Fruit fly (Drosophila melanogaster) whole organism, embryonic: ENCODE data around the gene CG33286.
A peak's percentile ranks its signal among the peaks of the same experiment; 100 is the strongest.

Experiments
- CG11695 ChIP-seq: fragments of 200-800 bp; sonication (Bioruptor generic); IDR thresholded peaks from 3 replicates; pipeline ENCODE4 v1.3.6; 2022; ENCODE audit warnings: missing biosample characterization, missing genetic modification characterization
- CG12104 ChIP-seq: fragments of 200-800 bp; sonication (Bioruptor generic); optimal IDR thresholded peaks from 3 replicates; lab custom pipeline; 2016; ENCODE audit warnings: missing biosample characterization, missing genetic modification characterization
- CG12659 ChIP-seq: fragments of 200-800 bp; sonication (Bioruptor generic); optimal IDR thresholded peaks from 3 replicates; lab custom pipeline; 2017; ENCODE audit warnings: mild to moderate bottlenecking, missing biosample characterization, missing genetic modification reagents, missing genetic modification characterization
- CG13775 ChIP-seq: fragments of 200-800 bp; sonication (Bioruptor generic); optimal IDR thresholded peaks from 3 replicates; lab custom pipeline; 2017; ENCODE audit warnings: missing biosample characterization, mild to moderate bottlenecking, missing genetic modification characterization
- CG15514 ChIP-seq: fragments of 200-800 bp; sonication (Bioruptor generic); optimal IDR thresholded peaks from 3 replicates; lab custom pipeline; 2017; ENCODE audit warnings: missing biosample characterization, missing genetic modification characterization, mild to moderate bottlenecking, moderate library complexity, missing genetic modification reagents
- CG17829 ChIP-seq: fragments of 200-800 bp; optimal IDR thresholded peaks from 2 replicates; lab custom pipeline; 2019; ENCODE audit warnings: missing biosample characterization, mild to moderate bottlenecking, missing genetic modification characterization, moderate library complexity
- CG18011 ChIP-seq: fragments of 200-800 bp; sonication (Bioruptor generic); optimal IDR thresholded peaks from 2 replicates; lab custom pipeline; 2017; ENCODE audit warnings: missing biosample characterization, missing genetic modification characterization, mild to moderate bottlenecking, moderate library complexity, missing genotype
- CG18262 ChIP-seq: fragments of 200-800 bp; optimal IDR thresholded peaks from 3 replicates; lab custom pipeline; 2019; ENCODE audit warnings: missing biosample characterization, mild to moderate bottlenecking, missing genetic modification characterization, moderate library complexity
- CG2889 ChIP-seq: fragments of 200-800 bp; sonication (Bioruptor generic); IDR thresholded peaks from 3 replicates; pipeline ENCODE4 v1.3.6; 2022; ENCODE audit warnings: missing biosample characterization, missing genetic modification characterization
- CG31441 ChIP-seq: fragments of 200-800 bp; sonication (Bioruptor generic); IDR thresholded peaks from 2 replicates; pipeline ENCODE4 v1.3.6; 2022; ENCODE audit warnings: missing biosample characterization, missing genetic modification characterization
- CG6654 ChIP-seq: fragments of 200-800 bp; sonication (Bioruptor generic); optimal IDR thresholded peaks from 2 replicates; lab custom pipeline; 2017; ENCODE audit warnings: missing biosample characterization, mild to moderate bottlenecking, missing genetic modification characterization
- CG7839 ChIP-seq: fragments of 200-800 bp; sonication (Bioruptor generic); optimal IDR thresholded peaks from 3 replicates; lab custom pipeline; 2018; ENCODE audit warnings: missing biosample characterization, mild to moderate bottlenecking, missing genetic modification characterization, moderate library complexity
- CG8388 ChIP-seq: fragments of 200-800 bp; sonication (Bioruptor generic); optimal IDR thresholded peaks from 2 replicates; lab custom pipeline; 2019; ENCODE audit warnings: missing biosample characterization, mild to moderate bottlenecking, missing genetic modification characterization, moderate library complexity
- Chrac-16 ChIP-seq: fragments of 200-800 bp; sonication (Bioruptor generic); optimal IDR thresholded peaks from 3 replicates; lab custom pipeline; 2016; ENCODE audit warnings: missing biosample characterization, missing genetic modification characterization
- CoRest ChIP-seq: fragments of 200-800 bp; sonication (Bioruptor generic); optimal IDR thresholded peaks from 3 replicates; lab custom pipeline; 2018; ENCODE audit warnings: missing biosample characterization, mild to moderate bottlenecking, missing genetic modification characterization, moderate library complexity
- Dbx ChIP-seq: fragments of 200-800 bp; sonication (Bioruptor generic); IDR thresholded peaks from 3 replicates; pipeline ENCODE4 v1.3.6; 2022; ENCODE audit warnings: missing biosample characterization, missing genetic modification characterization
- Dll ChIP-seq: fragments of 200-800 bp; sonication (Bioruptor generic); IDR thresholded peaks from 4 replicates; pipeline ENCODE4 v1.3.6; 2022; ENCODE audit warnings: missing biosample characterization, missing genetic modification characterization; ENCODE audit not compliant: partially characterized antibody
- Drgx ChIP-seq: fragments of 200-800 bp; sonication (Bioruptor generic); IDR thresholded peaks from 2 replicates; pipeline ENCODE4 v1.3.6; 2022; ENCODE audit warnings: missing biosample characterization, missing genetic modification characterization
- Lpt ChIP-seq: fragments of >200 bp; optimal IDR thresholded peaks from 2 replicates; lab custom pipeline; 2018; ENCODE audit warnings: missing biosample characterization, missing genetic modification characterization
- Pdp1 ChIP-seq, 2 experiments: fragments of 200-800 bp; sonication (Bioruptor generic); optimal IDR thresholded peaks; 3 replicates each; lab custom pipeline; 2016; ENCODE audit warnings: missing biosample characterization in 2 of 2, missing genetic modification characterization in 2 of 2, mild to moderate bottlenecking in 1 of 2, moderate library complexity in 1 of 2
- Sin3A ChIP-seq: fragments of >200 bp; optimal IDR thresholded peaks from 2 replicates; lab custom pipeline; 2018
- Sry-β ChIP-seq: fragments of 200-800 bp; sonication (Bioruptor generic); optimal IDR thresholded peaks from 2 replicates; lab custom pipeline; 2018; ENCODE audit warnings: missing biosample characterization, mild to moderate bottlenecking, missing genetic modification characterization, moderate library complexity
- Xbp1 ChIP-seq: fragments of 200-800 bp; sonication (Bioruptor generic); optimal IDR thresholded peaks from 3 replicates; lab custom pipeline; 2016; ENCODE audit warnings: missing biosample characterization, mild to moderate bottlenecking, missing genetic modification characterization
- az2 ChIP-seq: fragments of 200-800 bp; sonication (Bioruptor generic); optimal IDR thresholded peaks from 3 replicates; lab custom pipeline; 2016; ENCODE audit warnings: missing biosample characterization, missing genetic modification characterization
- chif ChIP-seq, 2 experiments: fragments of 200-800 bp; sonication (Bioruptor generic); optimal IDR thresholded peaks; 3 replicates each; lab custom pipeline; 2016; ENCODE audit warnings: missing biosample characterization in 2 of 2, missing genetic modification characterization in 2 of 2
- crc ChIP-seq: fragments of 200-800 bp; sonication (Bioruptor generic); optimal IDR thresholded peaks from 2 replicates; lab custom pipeline; 2016; ENCODE audit warnings: missing biosample characterization, missing genetic modification characterization
- crol ChIP-seq: fragments of 200-800 bp; sonication (Bioruptor generic); IDR thresholded peaks from 2 replicates; pipeline ENCODE4 v1.3.6; 2022; ENCODE audit warnings: missing biosample characterization, missing genetic modification characterization
- jing ChIP-seq: fragments of 200-800 bp; sonication (Bioruptor generic); optimal IDR thresholded peaks from 2 replicates; lab custom pipeline; 2018; ENCODE audit warnings: missing biosample characterization, mild to moderate bottlenecking, missing genetic modification characterization
- lola ChIP-seq, 3 experiments: fragments of >200 bp in 2 of 3; fragments of 200-800 bp in 1 of 3; sonication (Bioruptor generic) in 1 of 3; optimal IDR thresholded peaks; 2 replicates each; lab custom pipeline; 2017 to 2019; ENCODE audit warnings: missing biosample characterization in 3 of 3, missing genetic modification characterization in 3 of 3, mild to moderate bottlenecking in 1 of 3, moderate library complexity in 1 of 3
- peb ChIP-seq: fragments of 200-800 bp; sonication (Bioruptor generic); IDR thresholded peaks from 2 replicates; pipeline ENCODE4 v1.3.6; 2022; ENCODE audit warnings: missing biosample characterization, missing genetic modification characterization
- phol ChIP-seq: fragments of 200-800 bp; sonication (Bioruptor generic); optimal IDR thresholded peaks from 3 replicates; lab custom pipeline; 2018; ENCODE audit warnings: missing biosample characterization, mild to moderate bottlenecking, missing genetic modification characterization, moderate library complexity
- prd ChIP-seq, 3 experiments: fragments of >200 bp in 2 of 3; fragments of 200-800 bp in 1 of 3; sonication (Bioruptor generic) in 1 of 3; optimal IDR thresholded peaks in 2 of 3; IDR thresholded peaks in 1 of 3; 2 replicates in 2 of 3; 3 replicates in 1 of 3; pipeline versions ENCODE4 v1.3.6 to Lab custom; 2017 to 2022; ENCODE audit warnings: missing biosample characterization in 1 of 3, missing genetic modification characterization in 1 of 3
- row ChIP-seq: fragments of 200-800 bp; sonication (Bioruptor generic); IDR thresholded peaks from 3 replicates; pipeline ENCODE4 v1.3.6; 2022; ENCODE audit warnings: missing biosample characterization, missing genetic modification characterization
- sna ChIP-seq: fragments of 200-800 bp; sonication (Bioruptor generic); IDR thresholded peaks from 2 replicates; pipeline ENCODE4 v1.3.6; 2022; ENCODE audit warnings: missing biosample characterization, missing genetic modification characterization; ENCODE audit not compliant: partially characterized antibody
- stwl ChIP-seq: fragments of 200-800 bp; sonication (Bioruptor generic); optimal IDR thresholded peaks from 3 replicates; lab custom pipeline; 2018; ENCODE audit warnings: missing biosample characterization, mild to moderate bottlenecking, missing genetic modification characterization, moderate library complexity
- unpg ChIP-seq: fragments of 200-800 bp; sonication (Bioruptor generic); optimal IDR thresholded peaks from 3 replicates; lab custom pipeline; 2018; ENCODE audit warnings: missing biosample characterization, mild to moderate bottlenecking, missing genetic modification characterization, moderate library complexity
- usp ChIP-seq: fragments of >200 bp; optimal IDR thresholded peaks from 2 replicates; lab custom pipeline; 2017; ENCODE audit warnings: missing biosample characterization, missing genetic modification characterization
- wor ChIP-seq: fragments of 200-800 bp; sonication (Bioruptor generic); IDR thresholded peaks from 2 replicates; pipeline ENCODE4 v1.3.6; 2022; ENCODE audit warnings: missing biosample characterization, missing genetic modification characterization

CG33286 gene

dm6 chr3L:20921859-20922258, 52.6 kb downstream of the CG33286 start (continued):
- no peak for TF ChIP-seq CG12104 (GFP tag; lab: Kevin White, UChicago)
- peak; percentile 41 for TF ChIP-seq phol (tag; lab: Kevin White, UChicago)
- peak in 1 of 2 experiments; percentile 15 for TF ChIP-seq Pdp1 (GFP tag; optimal IDR thresholded peaks at IDR 0.05; lab: Kevin White, UChicago)
- TF ChIP-seq crol (GFP tag; lab: Robert Waterston, UW) = no peak
- TF ChIP-seq az2 = no peak
- TF ChIP-seq row (GFP tag; lab: Robert Waterston, UW) = peak; percentile 36; the same call in 1 of the 3 replicates
- no peak for TF ChIP-seq Dll (GFP tag; lab: Robert Waterston, UW)
- TF ChIP-seq Lpt (GFP tag; lab: Kevin White, UChicago) = no peak
- no peak for TF ChIP-seq stwl (tag; lab: Kevin White, UChicago)
- TF ChIP-seq CG8388 (GFP tag; lab: Kevin White, UChicago) = peak; percentile 6
- no peak for TF ChIP-seq prd (optimal IDR thresholded peaks at IDR 0.05; lab: Kevin White, UChicago)
- no peak for TF ChIP-seq prd (GFP tag; IDR thresholded peaks at IDR 0.05; lab: Robert Waterston, UW)
- no peak for TF ChIP-seq wor
- no peak for TF ChIP-seq CG18011 (GFP tag; lab: Kevin White, UChicago)
- peak; percentile 3 for TF ChIP-seq unpg (GFP tag; lab: Kevin White, UChicago)
- no peak for TF ChIP-seq CG12659 (GFP tag; lab: Kevin White, UChicago)
- TF ChIP-seq Xbp1 (GFP tag; lab: Kevin White, UChicago) = peak; percentile 16
- TF ChIP-seq crc = no peak
- TF ChIP-seq CG2889 (GFP tag; lab: Robert Waterston, UW) = no peak
- peak; percentile 38 for TF ChIP-seq CG7839
- no peak for TF ChIP-seq Chrac-16 (GFP tag; lab: Kevin White, UChicago)
- TF ChIP-seq Drgx = no peak
- no peak for TF ChIP-seq peb (GFP tag; lab: Robert Waterston, UW)
- TF ChIP-seq CG6654 = no peak
- TF ChIP-seq lola (GFP tag; optimal IDR thresholded peaks at IDR 0.05; lab: Kevin White, UChicago) = peak in 1 of 3 experiments; percentile 28
- TF ChIP-seq chif (GFP tag; optimal IDR thresholded peaks at IDR 0.05; lab: Kevin White, UChicago) = peak in 1 of 2 experiments; percentile 2
- no peak for TF ChIP-seq CG15514 (GFP tag; lab: Kevin White, UChicago)
- no peak for TF ChIP-seq Sin3A (lab: Kevin White, UChicago)
- no peak for TF ChIP-seq Sry-β (GFP tag; lab: Kevin White, UChicago)
- TF ChIP-seq CG11695 (GFP tag; lab: Robert Waterston, UW) = no peak
- no peak for TF ChIP-seq jing (GFP tag; lab: Kevin White, UChicago)
- TF ChIP-seq CG18262 = peak; percentile 43
- TF ChIP-seq CG31441 (GFP tag; lab: Robert Waterston, UW) = 0 out of 2 replicates have a peak, but pooled peaks have one; percentile 21
- TF ChIP-seq CoRest (tag; lab: Kevin White, UChicago) = peak; percentile 39
- no peak for TF ChIP-seq sna
- TF ChIP-seq Dbx (GFP tag; lab: Robert Waterston, UW) = no peak
- TF ChIP-seq CG13775 = peak; percentile 4
- TF ChIP-seq CG17829 (tag; lab: Kevin White, UChicago) = peak; percentile 51
- TF ChIP-seq usp = no peak
